Worm (Caenorhabditis elegans) whole organism, young adult: ENCODE data around the gene C15C8.7.

Experiments
- B0336.3 ChIP-seq: fragments of 200-800 bp; sonication (Bioruptor generic); IDR thresholded peaks from 2 replicates; pipeline ENCODE4 v1.3.6; 2022; ENCODE audit warnings: missing genetic modification characterization, missing compliant biosample characterization
- C06A6.2 ChIP-seq: fragments of 200-800 bp; sonication (Bioruptor generic); conservative IDR thresholded peaks from 2 replicates; pipeline ENCODE4 v1.3.6; 2022; ENCODE audit warnings: missing genetic modification characterization, missing compliant biosample characterization
- F23B12.7 ChIP-seq: sonication (generic microtip); optimal IDR thresholded peaks from 2 replicates; lab custom pipeline; 2017; ENCODE audit warnings: missing genetic modification characterization, mild to moderate bottlenecking, missing compliant biosample characterization, antibody characterized with exemption, moderate library complexity; ENCODE audit not compliant: insufficient read depth
- F33H1.4 ChIP-seq: fragments of 200-800 bp; sonication (Bioruptor generic); IDR thresholded peaks from 2 replicates; pipeline ENCODE4 v1.3.6; 2022; ENCODE audit warnings: missing genetic modification reagents, missing genetic modification characterization, missing compliant biosample characterization
- F57C9.4 ChIP-seq: sonication (generic microtip); optimal IDR thresholded peaks from 2 replicates; lab custom pipeline; 2017; ENCODE audit warnings: mild to moderate bottlenecking, missing genetic modification characterization, missing compliant biosample characterization
- Y95B8A.8 ChIP-seq: fragments of 200-800 bp; sonication (Bioruptor generic); IDR thresholded peaks from 2 replicates; pipeline ENCODE4 v1.3.6; 2022; ENCODE audit warnings: missing genetic modification reagents, missing genetic modification characterization, missing compliant biosample characterization
- ama-1 ChIP-seq, 3 experiments: fragments of 150-350 bp in 1 of 3; sonication (generic microtip) in 2 of 3; optimal IDR thresholded peaks; 2 replicates each; lab custom pipeline; 2014 to 2018; ENCODE audit warnings: missing biosample characterization in 2 of 3, missing genetic modification characterization in 2 of 3, missing genetic modification reagents in 2 of 3
- aptf-3 ChIP-seq: fragments of 200-800 bp; sonication (Bioruptor generic); IDR thresholded peaks from 2 replicates; pipeline ENCODE4 v1.3.6; 2022; ENCODE audit warnings: missing genetic modification characterization, missing compliant biosample characterization
- atf-7 ChIP-seq: sonication (generic microtip); optimal IDR thresholded peaks from 2 replicates; lab custom pipeline; 2017; ENCODE audit warnings: mild to moderate bottlenecking, missing genetic modification characterization, missing compliant biosample characterization
- attf-5 ChIP-seq: fragments of 200-800 bp; sonication (Bioruptor generic); optimal IDR thresholded peaks from 2 replicates; lab custom pipeline; 2018; ENCODE audit warnings: mild to moderate bottlenecking, missing genetic modification characterization, missing compliant biosample characterization
- cebp-1 ChIP-seq, 2 experiments: fragments of 200-800 bp in 1 of 2; sonication (Bioruptor generic) in 1 of 2; sonication (generic microtip) in 1 of 2; IDR thresholded peaks in 1 of 2; optimal IDR thresholded peaks in 1 of 2; 2 replicates each; pipeline versions ENCODE4 v1.3.6 to Lab custom; 2017 to 2022; ENCODE audit warnings: missing compliant biosample characterization in 2 of 2, missing genetic modification characterization in 2 of 2, mild to moderate bottlenecking in 1 of 2, missing genetic modification reagents in 1 of 2, moderate library complexity in 1 of 2
- ceh-27 ChIP-seq: fragments of 200-800 bp; sonication (Bioruptor generic); optimal IDR thresholded peaks from 2 replicates; lab custom pipeline; 2018; ENCODE audit warnings: mild to moderate bottlenecking, missing genetic modification characterization, moderate library complexity, missing compliant biosample characterization
- ceh-40 ChIP-seq: fragments of 200-800 bp; sonication (Bioruptor generic); IDR thresholded peaks from 2 replicates; pipeline ENCODE4 v1.3.6; 2022; ENCODE audit warnings: missing genetic modification characterization, missing compliant biosample characterization
- chd-7 ChIP-seq: sonication (generic microtip); optimal IDR thresholded peaks from 2 replicates; lab custom pipeline; 2016; ENCODE audit warnings: mild to moderate bottlenecking, missing genetic modification characterization, moderate library complexity, missing compliant biosample characterization
- dox-1 ChIP-seq: fragments of 200-800 bp; sonication (Bioruptor generic); IDR thresholded peaks from 2 replicates; pipeline ENCODE4 v1.3.6; 2022; ENCODE audit warnings: missing genetic modification reagents, missing genetic modification characterization, missing compliant biosample characterization
- efl-1 ChIP-seq: fragments of 150-350 bp; optimal IDR thresholded peaks from 2 replicates; lab custom pipeline; 2014; ENCODE audit warnings: missing biosample characterization, missing genetic modification reagents, missing genetic modification characterization
- egl-18 ChIP-seq: fragments of 200-800 bp; sonication (Bioruptor generic); IDR thresholded peaks from 2 replicates; pipeline ENCODE4 v1.3.6; 2022; ENCODE audit warnings: missing genetic modification reagents, missing genetic modification characterization, missing compliant biosample characterization
- egrh-3 ChIP-seq: fragments of 200-800 bp; sonication (Bioruptor generic); IDR thresholded peaks from 2 replicates; pipeline ENCODE4 v1.3.6; 2022; ENCODE audit warnings: missing genetic modification reagents, missing genetic modification characterization, missing compliant biosample characterization
- fkh-3 ChIP-seq: sonication (generic microtip); optimal IDR thresholded peaks from 2 replicates; lab custom pipeline; 2016; ENCODE audit warnings: mild to moderate bottlenecking, missing genetic modification characterization, missing compliant biosample characterization
- gei-17 ChIP-seq: fragments of 200-800 bp; sonication (Bioruptor generic); optimal IDR thresholded peaks from 2 replicates; lab custom pipeline; 2018; ENCODE audit warnings: mild to moderate bottlenecking, missing genetic modification characterization, missing compliant biosample characterization
- hlh-12 ChIP-seq: sonication (generic microtip); optimal IDR thresholded peaks from 2 replicates; lab custom pipeline; 2016; ENCODE audit warnings: missing genetic modification characterization, missing compliant biosample characterization
- hmg-20 ChIP-seq: fragments of 200-800 bp; sonication (Bioruptor generic); IDR thresholded peaks from 2 replicates; pipeline ENCODE4 v1.3.6; 2022; ENCODE audit warnings: missing genetic modification reagents, missing genetic modification characterization, missing compliant biosample characterization
- hrde-1 ChIP-seq: sonication (generic microtip); optimal IDR thresholded peaks from 2 replicates; lab custom pipeline; 2016; ENCODE audit warnings: missing genetic modification characterization, mild to moderate bottlenecking, missing compliant biosample characterization, moderate library complexity, missing genotype, missing genetic modification reagents, borderline replicate concordance
- lag-1 ChIP-seq: fragments of 200-800 bp; sonication (Bioruptor generic); IDR thresholded peaks from 2 replicates; pipeline ENCODE4 v1.3.6; 2022; ENCODE audit warnings: missing genetic modification reagents, missing genetic modification characterization, missing compliant biosample characterization
- lin-35 ChIP-seq, 3 experiments: fragments of 150-350 bp in 2 of 3; sonication (generic microtip) in 1 of 3; optimal IDR thresholded peaks; 2 replicates each; lab custom pipeline; 2014 to 2018; ENCODE audit warnings: missing biosample characterization in 3 of 3, missing genetic modification characterization in 3 of 3, missing genetic modification reagents in 3 of 3
- lin-40 ChIP-seq: sonication (generic microtip); optimal IDR thresholded peaks from 2 replicates; lab custom pipeline; 2016; ENCODE audit warnings: missing genetic modification characterization, mild to moderate bottlenecking, missing compliant biosample characterization, missing genotype, missing genetic modification reagents
- lsl-1 ChIP-seq: fragments of 200-800 bp; sonication (Bioruptor generic); optimal IDR thresholded peaks from 2 replicates; lab custom pipeline; 2018; ENCODE audit warnings: mild to moderate bottlenecking, missing genetic modification characterization, moderate library complexity, missing compliant biosample characterization
- madf-3 ChIP-seq: fragments of 200-800 bp; sonication (Bioruptor generic); IDR thresholded peaks from 2 replicates; pipeline ENCODE4 v1.3.6; 2022; ENCODE audit warnings: missing genetic modification reagents, missing genetic modification characterization, missing compliant biosample characterization
- madf-6 ChIP-seq: fragments of 200-800 bp; sonication (Bioruptor generic); IDR thresholded peaks from 2 replicates; pipeline ENCODE4 v1.3.6; 2022; ENCODE audit warnings: missing genetic modification reagents, missing genetic modification characterization, missing compliant biosample characterization
- mcd-1 ChIP-seq: fragments of 200-800 bp; sonication (Bioruptor generic); IDR thresholded peaks from 2 replicates; pipeline ENCODE4 v1.3.6; 2022; ENCODE audit warnings: missing genetic modification reagents, missing genetic modification characterization, missing compliant biosample characterization
- mes-4 ChIP-seq: sonication (generic microtip); optimal IDR thresholded peaks from 2 replicates; lab custom pipeline; 2016; ENCODE audit warnings: missing genotype, missing genetic modification characterization, missing compliant biosample characterization
- nhr-179 ChIP-seq: sonication (generic microtip); optimal IDR thresholded peaks from 2 replicates; lab custom pipeline; 2016; ENCODE audit warnings: mild to moderate bottlenecking, missing genetic modification characterization, missing compliant biosample characterization
- nhr-27 ChIP-seq: fragments of 200-800 bp; sonication (Bioruptor generic); optimal IDR thresholded peaks from 2 replicates; lab custom pipeline; 2018; ENCODE audit warnings: mild to moderate bottlenecking, missing genetic modification characterization, moderate library complexity, missing compliant biosample characterization
- pha-4 ChIP-seq: fragments of 150-350 bp; sonication (generic microtip); optimal IDR thresholded peaks from 2 replicates; lab custom pipeline; 2014; ENCODE audit warnings: missing biosample characterization, missing genetic modification reagents, missing genetic modification characterization
- rcor-1 ChIP-seq: fragments of 200-800 bp; sonication (Bioruptor generic); IDR thresholded peaks from 2 replicates; pipeline ENCODE4 v1.3.6; 2022; ENCODE audit warnings: missing genetic modification reagents, missing genetic modification characterization, missing compliant biosample characterization
- rec-8 ChIP-seq, 2 experiments: sonication (generic microtip); optimal IDR thresholded peaks; 2 replicates each; lab custom pipeline; 2016; ENCODE audit warnings: mild to moderate bottlenecking in 2 of 2, missing genetic modification characterization in 2 of 2, missing genetic modification reagents in 2 of 2, missing genotype in 2 of 2, missing biosample characterization in 1 of 2, missing compliant biosample characterization in 1 of 2, moderate library complexity in 1 of 2
- sea-2 ChIP-seq: fragments of 200-800 bp; sonication (Bioruptor generic); IDR thresholded peaks from 2 replicates; pipeline ENCODE4 v1.3.6; 2022; ENCODE audit warnings: missing genetic modification characterization, missing compliant biosample characterization
- somi-1 ChIP-seq: fragments of 200-800 bp; sonication (Bioruptor generic); optimal IDR thresholded peaks from 2 replicates; lab custom pipeline; 2018; ENCODE audit warnings: mild to moderate bottlenecking, missing genetic modification characterization, missing compliant biosample characterization
- tbp1 ChIP-seq: fragments of 200-800 bp; sonication (Bioruptor generic); optimal IDR thresholded peaks from 2 replicates; lab custom pipeline; 2018; ENCODE audit warnings: mild to moderate bottlenecking, missing genetic modification characterization, missing compliant biosample characterization
- unc-130 ChIP-seq: sonication (generic microtip); optimal IDR thresholded peaks from 2 replicates; lab custom pipeline; 2016; ENCODE audit warnings: missing genetic modification reagents, missing genetic modification characterization, missing compliant biosample characterization
- zim-3 ChIP-seq: sonication (generic microtip); optimal IDR thresholded peaks from 2 replicates; lab custom pipeline; 2017; ENCODE audit warnings: mild to moderate bottlenecking, missing genetic modification characterization, moderate library complexity, missing compliant biosample characterization
- ztf-28 ChIP-seq: fragments of 200-800 bp; sonication (Bioruptor generic); IDR thresholded peaks from 2 replicates; pipeline ENCODE4 v1.3.6; 2022; ENCODE audit warnings: missing genetic modification reagents, missing genetic modification characterization, missing compliant biosample characterization
- ztf-3 ChIP-seq: fragments of 200-800 bp; sonication (Bioruptor generic); optimal IDR thresholded peaks from 2 replicates; lab custom pipeline; 2018; ENCODE audit warnings: mild to moderate bottlenecking, missing genetic modification characterization, missing compliant biosample characterization

C15C8.7 gene

ce11 chrV:12787026-12787425 lies 42.2 kb upstream of the C15C8.7 start, which contains the start of gene fkb-4:
Gene fkb-4, minus strand, starts transcription at chrV:12787126.
- no peak for TF ChIP-seq hrde-1 (tag; lab: Kevin White, UChicago)

- TF ChIP-seq madf-3 (GFP tag; lab: Robert Waterston, UW) = no peak
- no peak for TF ChIP-seq chd-7 (tag; lab: Kevin White, UChicago)
- no peak for TF ChIP-seq nhr-179 (tag; lab: Kevin White, UChicago)
- TF ChIP-seq tbp1 (GFP tag; lab: Kevin White, UChicago) = no peak
- no peak for TF ChIP-seq nhr-27 (tag; lab: Kevin White, UChicago)
- no peak for TF ChIP-seq Y95B8A.8 (GFP tag; lab: Robert Waterston, UW)
- no peak for TF ChIP-seq F33H1.4 (GFP tag; lab: Robert Waterston, UW)
- no peak for TF ChIP-seq madf-6
- no peak for TF ChIP-seq unc-130 (GFP tag; lab: Kevin White, UChicago)
- no peak for TF ChIP-seq zim-3 (tag; lab: Kevin White, UChicago)
- TF ChIP-seq cebp-1 (GFP tag; IDR thresholded peaks at IDR 0.05; lab: Robert Waterston, UW) = no peak
- no peak for TF ChIP-seq cebp-1 (tag; optimal IDR thresholded peaks at IDR 0.05; lab: Kevin White, UChicago)
- TF ChIP-seq aptf-3 (GFP tag; lab: Robert Waterston, UW) = no peak
- TF ChIP-seq B0336.3 (GFP tag; lab: Robert Waterston, UW) = no peak
- no peak for TF ChIP-seq attf-5 (GFP tag; lab: Kevin White, UChicago)
Observed at ce11 chrV:12786340-12786739, 41.5 kb upstream of the C15C8.7 start.

- TF ChIP-seq efl-1 (GFP tag; lab: Kevin White, UChicago) = no peak
- TF ChIP-seq nhr-179 (tag; lab: Kevin White, UChicago) = no peak
- no peak for TF ChIP-seq fkh-3 (tag; lab: Kevin White, UChicago)
- TF ChIP-seq gei-17 (GFP tag; lab: Kevin White, UChicago) = no peak
- TF ChIP-seq lsl-1 = no peak
- no peak for TF ChIP-seq egrh-3 (GFP tag; lab: Robert Waterston, UW)
- no peak for TF ChIP-seq rec-8 (tag; optimal IDR thresholded peaks at IDR 0.05; lab: Kevin White, UChicago)
- no peak for TF ChIP-seq madf-6
- no peak for TF ChIP-seq hmg-20
- no peak for TF ChIP-seq lin-40 (tag; lab: Kevin White, UChicago)
- no peak for TF ChIP-seq lin-35 (GFP tag; optimal IDR thresholded peaks at IDR 0.05; lab: Kevin White, UChicago)
Observed at ce11 chrV:12784861-12785260, 40.0 kb upstream of the C15C8.7 start, which contains the start of gene sre-20. Gene sre-20, minus strand, starts transcription at chrV:12784961.

ce11 chrV:12780248-12780647 lies 35.4 kb upstream of the C15C8.7 start:
- TF ChIP-seq F23B12.7 (peak; percentile 83), ceh-40 (peak; percentile 78; the same call in 1 of the 2 replicates), somi-1 (peak; percentile 65), mcd-1 (GFP tag; lab: Robert Waterston, UW) (peak; percentile 72), sea-2 (GFP tag; lab: Robert Waterston, UW) (0 out of 2 replicates have a peak, but pooled peaks have one; percentile 45), egrh-3 (GFP tag; lab: Robert Waterston, UW) (0 out of 2 replicates have a peak, but pooled peaks have one; percentile 45), egl-18 (GFP tag; lab: Robert Waterston, UW) (no peak), lag-1 (GFP tag; lab: Robert Waterston, UW) (no peak), pha-4 (tag; lab: Kevin White, UChicago) (no peak), hlh-12 (tag; lab: Kevin White, UChicago) (peak; percentile 4), dox-1 (no peak; the same call in 1 of the 2 replicates), ama-1 (optimal IDR thresholded peaks at IDR 0.05; lab: Kevin White, UChicago) (no peak), ama-1 (GFP tag; optimal IDR thresholded peaks at IDR 0.05; lab: Kevin White, UChicago) (peak in 1 of 2 experiments; percentile 76), mes-4 (tag; lab: Kevin White, UChicago) (peak; percentile 35), C06A6.2 (GFP tag; lab: Robert Waterston, UW) (no peak), ztf-28 (no peak), F57C9.4 (tag; lab: Kevin White, UChicago) (no peak), ztf-3 (GFP tag; lab: Kevin White, UChicago) (no peak), ceh-27 (peak; percentile 75), atf-7 (peak; percentile 4), lin-35 (GFP tag; optimal IDR thresholded peaks at IDR 0.05; lab: Kevin White, UChicago) (no peak), rcor-1 (GFP tag; lab: Robert Waterston, UW) (peak; percentile 49)
